Worm (Caenorhabditis elegans) whole organism, L4 larva: ENCODE results near the gene rab-39.

Experiments
- ama-1 ChIP-seq: fragments of 150-350 bp; optimal IDR thresholded peaks from 2 replicates; lab custom pipeline; 2014; ENCODE audit warnings: inconsistent platforms, mixed read lengths
- fos-1 ChIP-seq: fragments of 150-350 bp; optimal IDR thresholded peaks from 2 replicates; lab custom pipeline; 2014; ENCODE audit warnings: missing biosample characterization, missing genetic modification characterization
- lir-3 ChIP-seq: sonication (generic microtip); optimal IDR thresholded peaks from 2 replicates; lab custom pipeline; 2016; ENCODE audit warnings: mild to moderate bottlenecking, missing genetic modification characterization, missing compliant biosample characterization
- madf-5 ChIP-seq, 2 experiments: fragments of 200-800 bp; sonication (Bioruptor generic); IDR thresholded peaks; 2 replicates each; pipeline ENCODE4 v1.3.6; 2022; ENCODE audit warnings: missing compliant biosample characterization in 2 of 2, missing genetic modification characterization in 2 of 2
- nhr-11 ChIP-seq: fragments of 150-350 bp; optimal IDR thresholded peaks from 2 replicates; lab custom pipeline; 2014; ENCODE audit warnings: missing biosample characterization, missing genetic modification characterization
- nhr-25 ChIP-seq: sonication (generic microtip); optimal IDR thresholded peaks from 2 replicates; lab custom pipeline; 2017; ENCODE audit warnings: missing genetic modification characterization, mild to moderate bottlenecking, missing compliant biosample characterization, antibody characterized with exemption, moderate library complexity, borderline replicate concordance; ENCODE audit not compliant: insufficient read depth

ce11 chrII:9314733-9315132, 8.0 kb downstream of the rab-39 start:
- TF ChIP-seq nhr-11 (tag; lab: Kevin White, UChicago) (no peak), fos-1 (tag; lab: Kevin White, UChicago) (no peak), lir-3 (tag; lab: Kevin White, UChicago) (no peak), nhr-25 (tag; lab: Kevin White, UChicago) (no peak), ama-1 (no peak), madf-5 (GFP tag; IDR thresholded peaks at IDR 0.05; lab: Robert Waterston, UW) (no peak)
